Fruit fly (Drosophila melanogaster) whole organism, embryonic: ENCODE results near the gene CG9270.

Source experiments
- Aef1 ChIP-seq: fragments of 200-800 bp; sonication (Bioruptor generic); IDR thresholded peaks from 3 replicates; pipeline ENCODE4 v1.3.6; 2022; ENCODE audit warnings: missing biosample characterization, missing genetic modification characterization
- Blimp-1 ChIP-seq: fragments of 200-800 bp; sonication (Bioruptor generic); optimal IDR thresholded peaks from 3 replicates; lab custom pipeline; 2018; ENCODE audit warnings: missing biosample characterization, missing genetic modification characterization, mild to moderate bottlenecking, moderate library complexity, missing genetic modification reagents
- CG10147 ChIP-seq: fragments of 200-800 bp; sonication (Bioruptor generic); optimal IDR thresholded peaks from 2 replicates; lab custom pipeline; 2019; ENCODE audit warnings: missing biosample characterization, mild to moderate bottlenecking, missing genetic modification characterization, moderate library complexity
- CG10209 ChIP-seq: fragments of 200-800 bp; sonication (Bioruptor generic); optimal IDR thresholded peaks from 3 replicates; lab custom pipeline; 2017; ENCODE audit warnings: missing biosample characterization, mild to moderate bottlenecking, missing genetic modification characterization, missing genetic modification reagents
- CG1024 ChIP-seq: fragments of 200-800 bp; sonication (Bioruptor generic); IDR thresholded peaks from 2 replicates; pipeline ENCODE4 v1.3.6; 2022; ENCODE audit warnings: missing biosample characterization, missing genetic modification characterization
- CG11085 ChIP-seq: fragments of 200-800 bp; sonication (Bioruptor generic); IDR thresholded peaks from 2 replicates; pipeline ENCODE4 v1.3.6; 2022; ENCODE audit warnings: missing biosample characterization, missing genetic modification characterization
- CG11247 ChIP-seq: fragments of 200-800 bp; sonication (Bioruptor generic); IDR thresholded peaks from 2 replicates; pipeline ENCODE4 v1.3.6; 2022; ENCODE audit warnings: missing biosample characterization, missing genetic modification characterization
- CG11504 ChIP-seq: fragments of 200-800 bp; sonication (Bioruptor generic); optimal IDR thresholded peaks from 3 replicates; lab custom pipeline; 2019; ENCODE audit warnings: missing biosample characterization, mild to moderate bottlenecking, missing genetic modification characterization, moderate library complexity
- CG15073 ChIP-seq: fragments of 200-800 bp; sonication (Bioruptor generic); optimal IDR thresholded peaks from 2 replicates; lab custom pipeline; 2016; ENCODE audit warnings: missing biosample characterization, missing genetic modification characterization
- CG16815 ChIP-seq: fragments of 200-800 bp; sonication (Bioruptor generic); optimal IDR thresholded peaks from 3 replicates; lab custom pipeline; 2017; ENCODE audit warnings: missing biosample characterization, mild to moderate bottlenecking, missing genetic modification characterization
- CG17829 ChIP-seq: fragments of 200-800 bp; optimal IDR thresholded peaks from 2 replicates; lab custom pipeline; 2019; ENCODE audit warnings: missing biosample characterization, mild to moderate bottlenecking, missing genetic modification characterization, moderate library complexity
- CG18262 ChIP-seq: fragments of 200-800 bp; optimal IDR thresholded peaks from 3 replicates; lab custom pipeline; 2019; ENCODE audit warnings: missing biosample characterization, mild to moderate bottlenecking, missing genetic modification characterization, moderate library complexity
- CG34422 ChIP-seq: fragments of 200-800 bp; sonication (Bioruptor generic); IDR thresholded peaks from 3 replicates; pipeline ENCODE4 v1.3.6; 2022; ENCODE audit warnings: missing biosample characterization, missing genetic modification characterization
- CG6175 ChIP-seq: fragments of 200-800 bp; sonication (Bioruptor generic); IDR thresholded peaks from 3 replicates; pipeline ENCODE4 v1.3.6; 2022; ENCODE audit warnings: missing biosample characterization, missing genetic modification characterization
- CG6654 ChIP-seq: fragments of 200-800 bp; sonication (Bioruptor generic); optimal IDR thresholded peaks from 2 replicates; lab custom pipeline; 2017; ENCODE audit warnings: missing biosample characterization, mild to moderate bottlenecking, missing genetic modification characterization
- CG7745 ChIP-seq: fragments of 200-800 bp; sonication (Bioruptor generic); optimal IDR thresholded peaks from 2 replicates; lab custom pipeline; 2018; ENCODE audit warnings: missing biosample characterization, mild to moderate bottlenecking, missing genetic modification characterization, moderate library complexity
- CG8290 ChIP-seq, 3 experiments: fragments of 200-800 bp; sonication (Bioruptor generic); optimal IDR thresholded peaks; 2 replicates each; lab custom pipeline; 2016 to 2019; ENCODE audit warnings: missing biosample characterization in 3 of 3, missing genetic modification characterization in 3 of 3, mild to moderate bottlenecking in 2 of 3, moderate library complexity in 1 of 3
- CG8388 ChIP-seq: fragments of 200-800 bp; sonication (Bioruptor generic); optimal IDR thresholded peaks from 2 replicates; lab custom pipeline; 2019; ENCODE audit warnings: missing biosample characterization, mild to moderate bottlenecking, missing genetic modification characterization, moderate library complexity
- CG8765 ChIP-seq: fragments of 200-800 bp; sonication (Bioruptor generic); IDR thresholded peaks from 2 replicates; pipeline ENCODE4 v1.3.6; 2022; ENCODE audit warnings: missing biosample characterization, missing genetic modification characterization
- Camta ChIP-seq: fragments of 200-800 bp; sonication (Bioruptor generic); optimal IDR thresholded peaks from 2 replicates; lab custom pipeline; 2016; ENCODE audit warnings: missing biosample characterization, missing genetic modification characterization
- CkIIα-i1 ChIP-seq: fragments of 200-800 bp; sonication (Bioruptor generic); IDR thresholded peaks from 2 replicates; pipeline ENCODE4 v1.3.6; 2022; ENCODE audit warnings: missing biosample characterization, missing genetic modification characterization
- D19B ChIP-seq: fragments of 200-800 bp; sonication (Bioruptor generic); optimal IDR thresholded peaks from 2 replicates; lab custom pipeline; 2017; ENCODE audit warnings: missing biosample characterization, mild to moderate bottlenecking, missing genetic modification characterization
- Deaf1 ChIP-seq: fragments of 200-800 bp; optimal IDR thresholded peaks from 3 replicates; lab custom pipeline; 2019; ENCODE audit warnings: missing biosample characterization, mild to moderate bottlenecking, missing genetic modification characterization, moderate library complexity
- ERR ChIP-seq: fragments of 200-800 bp; sonication (Bioruptor generic); optimal IDR thresholded peaks from 2 replicates; lab custom pipeline; 2016; ENCODE audit warnings: missing biosample characterization, missing genetic modification characterization
- NfI ChIP-seq: fragments of 200-800 bp; sonication (Bioruptor generic); optimal IDR thresholded peaks from 3 replicates; lab custom pipeline; 2018; ENCODE audit warnings: missing biosample characterization, mild to moderate bottlenecking, missing genetic modification characterization, moderate library complexity
- Pdp1 ChIP-seq, 2 experiments: fragments of 200-800 bp; sonication (Bioruptor generic); optimal IDR thresholded peaks; 3 replicates each; lab custom pipeline; 2016; ENCODE audit warnings: missing biosample characterization in 2 of 2, missing genetic modification characterization in 2 of 2, mild to moderate bottlenecking in 1 of 2, moderate library complexity in 1 of 2
- Rfx ChIP-seq: fragments of 200-800 bp; sonication (Bioruptor generic); IDR thresholded peaks from 2 replicates; pipeline ENCODE4 v1.3.6; 2022; ENCODE audit warnings: missing biosample characterization, missing genetic modification characterization
- Tbp ChIP-seq: fragments of >200 bp; optimal IDR thresholded peaks from 2 replicates; lab custom pipeline; 2018; ENCODE audit warnings: missing biosample characterization, missing genetic modification characterization
- Xrp1 ChIP-seq: fragments of 200-800 bp; sonication (Bioruptor generic); IDR thresholded peaks from 2 replicates; pipeline ENCODE4 v1.3.6; 2022; ENCODE audit warnings: missing biosample characterization, missing genetic modification characterization
- abd-A ChIP-seq: fragments of 200-800 bp; sonication (Bioruptor generic); optimal IDR thresholded peaks from 3 replicates; lab custom pipeline; 2019; ENCODE audit warnings: missing biosample characterization, mild to moderate bottlenecking, missing genetic modification characterization, moderate library complexity
- ase ChIP-seq: fragments of 200-800 bp; sonication (Bioruptor generic); IDR thresholded peaks from 3 replicates; pipeline ENCODE4 v1.3.6; 2022; ENCODE audit warnings: missing biosample characterization, missing genetic modification characterization
- cato ChIP-seq: fragments of 200-800 bp; sonication (Bioruptor generic); optimal IDR thresholded peaks from 2 replicates; lab custom pipeline; 2016; ENCODE audit warnings: missing biosample characterization, missing genetic modification characterization, borderline replicate concordance
- crp ChIP-seq, 2 experiments: fragments of 200-800 bp; sonication (Bioruptor generic); optimal IDR thresholded peaks; 2 replicates in 1 of 2; 3 replicates in 1 of 2; lab custom pipeline; 2017; ENCODE audit warnings: missing biosample characterization in 2 of 2, missing genetic modification characterization in 2 of 2, mild to moderate bottlenecking in 1 of 2, moderate library complexity in 1 of 2
- dm ChIP-seq: fragments of 200-800 bp; sonication (Bioruptor generic); optimal IDR thresholded peaks from 3 replicates; lab custom pipeline; 2016; ENCODE audit warnings: missing biosample characterization, missing genetic modification characterization
- esg ChIP-seq: fragments of 200-800 bp; sonication (Bioruptor generic); conservative IDR thresholded peaks from 2 replicates; pipeline ENCODE4 v1.3.6; 2022; ENCODE audit warnings: missing biosample characterization, missing genetic modification characterization
- fd64A ChIP-seq: fragments of 200-800 bp; sonication (Bioruptor generic); optimal IDR thresholded peaks from 3 replicates; lab custom pipeline; 2018; ENCODE audit warnings: missing biosample characterization, mild to moderate bottlenecking, missing genetic modification characterization
- fu2 ChIP-seq: fragments of 200-800 bp; sonication (Bioruptor generic); optimal IDR thresholded peaks from 2 replicates; lab custom pipeline; 2016; ENCODE audit warnings: missing biosample characterization, missing genetic modification characterization
- gem ChIP-seq: fragments of 200-800 bp; sonication (Bioruptor generic); optimal IDR thresholded peaks from 2 replicates; lab custom pipeline; 2019; ENCODE audit warnings: missing biosample characterization, mild to moderate bottlenecking, missing genetic modification characterization, moderate library complexity
- grn ChIP-seq: fragments of 200-800 bp; sonication (Bioruptor generic); optimal IDR thresholded peaks from 3 replicates; lab custom pipeline; 2017; ENCODE audit warnings: missing biosample characterization, missing genetic modification characterization
- kay ChIP-seq: fragments of 200-800 bp; sonication (Bioruptor generic); optimal IDR thresholded peaks from 2 replicates; lab custom pipeline; 2016; ENCODE audit warnings: missing biosample characterization, missing genetic modification characterization
- lilli ChIP-seq: fragments of 200-800 bp; sonication (Bioruptor generic); optimal IDR thresholded peaks from 3 replicates; lab custom pipeline; 2016; ENCODE audit warnings: missing biosample characterization, missing genetic modification characterization
- phol ChIP-seq: fragments of 200-800 bp; sonication (Bioruptor generic); optimal IDR thresholded peaks from 3 replicates; lab custom pipeline; 2018; ENCODE audit warnings: missing biosample characterization, mild to moderate bottlenecking, missing genetic modification characterization, moderate library complexity
- ranshi ChIP-seq: fragments of 200-800 bp; sonication (Bioruptor generic); IDR thresholded peaks from 2 replicates; pipeline ENCODE4 v1.3.6; 2022; ENCODE audit warnings: missing biosample characterization, missing genetic modification characterization
- ro ChIP-seq: fragments of 200-800 bp; sonication (Bioruptor generic); IDR thresholded peaks from 2 replicates; pipeline ENCODE4 v1.3.6; 2022; ENCODE audit warnings: missing biosample characterization, missing genetic modification characterization
- scrt ChIP-seq: fragments of 200-800 bp; sonication (Bioruptor generic); optimal IDR thresholded peaks from 2 replicates; lab custom pipeline; 2018; ENCODE audit warnings: missing biosample characterization, mild to moderate bottlenecking, missing genetic modification characterization, moderate library complexity
- tap ChIP-seq: fragments of 200-800 bp; optimal IDR thresholded peaks from 3 replicates; lab custom pipeline; 2019; ENCODE audit warnings: missing biosample characterization, mild to moderate bottlenecking, missing genetic modification characterization, moderate library complexity
- vnd ChIP-seq: fragments of 200-800 bp; sonication (Bioruptor generic); IDR thresholded peaks from 3 replicates; pipeline ENCODE4 v1.3.6; 2022; ENCODE audit warnings: missing biosample characterization, missing genetic modification characterization; ENCODE audit not compliant: partially characterized antibody
- zen2 ChIP-seq: fragments of 200-800 bp; sonication (Bioruptor generic); IDR thresholded peaks from 3 replicates; pipeline ENCODE4 v1.3.6; 2022; ENCODE audit warnings: missing biosample characterization, missing genetic modification characterization; ENCODE audit not compliant: partially characterized antibody
- zf30C ChIP-seq: fragments of 200-800 bp; sonication (Bioruptor generic); optimal IDR thresholded peaks from 3 replicates; lab custom pipeline; 2018; ENCODE audit warnings: missing biosample characterization, mild to moderate bottlenecking, missing genetic modification characterization

CG9270 gene

DNA sequence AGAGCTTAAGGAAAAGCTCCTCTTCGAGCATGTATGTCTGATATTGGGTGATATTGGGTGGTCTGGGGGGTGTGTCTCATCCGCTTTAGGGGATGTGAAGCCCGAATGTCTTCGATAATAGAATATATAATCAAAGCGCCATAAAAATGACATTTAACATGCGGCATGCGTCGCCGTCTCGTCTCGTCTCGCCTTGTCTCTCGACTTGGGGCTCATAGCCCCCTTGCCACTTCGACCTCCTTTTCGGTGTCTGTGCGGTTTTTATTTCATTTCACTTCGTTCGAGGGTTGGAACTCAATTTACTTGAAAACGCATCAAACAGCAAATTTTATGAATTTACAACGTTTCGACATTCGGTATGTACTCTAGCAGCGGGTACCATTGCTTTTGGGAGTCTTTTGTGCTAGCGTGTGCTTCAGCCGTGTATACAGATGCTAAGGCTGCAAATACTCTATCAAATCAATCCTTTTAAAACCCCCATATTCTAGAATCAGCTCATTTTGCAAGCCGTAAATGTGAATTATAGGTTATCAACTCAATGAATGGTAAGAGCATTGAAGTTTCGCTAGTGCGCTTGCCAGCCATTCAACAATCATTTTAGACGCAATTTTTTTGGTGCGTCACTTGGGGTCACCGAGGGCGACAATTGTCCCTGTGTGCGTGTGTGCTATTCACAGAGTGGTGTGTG lies 16.7 kb upstream of the CG9270 start (continued):
- TF ChIP-seq CG34422 (peak; percentile 24; the same call in 1 of the 3 replicates), grn (GFP tag; lab: Kevin White, UChicago) (no peak), dm (GFP tag; lab: Kevin White, UChicago) (peak; percentile 22), crp (GFP tag; optimal IDR thresholded peaks at IDR 0.05; lab: Kevin White, UChicago) (no peak), scrt (GFP tag; lab: Kevin White, UChicago) (peak; percentile 35), Aef1 (peak; percentile 68), Pdp1 (GFP tag; optimal IDR thresholded peaks at IDR 0.05; lab: Kevin White, UChicago) (peak; percentile 35 to 51), ro (no peak), CG11085 (no peak), vnd (GFP tag; lab: Robert Waterston, UW) (no peak), Tbp (GFP tag; lab: Kevin White, UChicago) (no peak), fu2 (GFP tag; lab: Kevin White, UChicago) (no peak), Rfx (peak; percentile 62; the same call in 1 of the 2 replicates), CG6175 (no peak), Camta (GFP tag; lab: Kevin White, UChicago) (peak; percentile 44), zen2 (GFP tag; lab: Robert Waterston, UW) (no peak), CG16815 (GFP tag; lab: Kevin White, UChicago) (no peak), CG15073 (GFP tag; lab: Kevin White, UChicago) (no peak), kay (GFP tag; lab: Kevin White, UChicago) (no peak), D19B (GFP tag; lab: Kevin White, UChicago) (no peak), CG8290 (GFP tag; optimal IDR thresholded peaks at IDR 0.05; lab: Kevin White, UChicago) (no peak), CG8290 (tag; optimal IDR thresholded peaks at IDR 0.05; lab: Kevin White, UChicago) (peak in 1 of 2 experiments; percentile 56), CG11247 (GFP tag; lab: Robert Waterston, UW) (no peak), CkIIα-i1 (GFP tag; lab: Robert Waterston, UW) (no peak), Blimp-1 (peak; percentile 35), CG10209 (GFP tag; lab: Kevin White, UChicago) (peak; percentile 40), CG17829 (tag; lab: Kevin White, UChicago) (no peak), abd-A (tag; lab: Kevin White, UChicago) (peak; percentile 64), CG18262 (tag; lab: Kevin White, UChicago) (no peak), CG1024 (GFP tag; lab: Robert Waterston, UW) (no peak), CG10147 (GFP tag; lab: Kevin White, UChicago) (peak; percentile 34), cato (GFP tag; lab: Kevin White, UChicago) (peak; percentile 4), CG6654 (GFP tag; lab: Kevin White, UChicago) (no peak), ERR (peak; percentile 35), ase (GFP tag; lab: Robert Waterston, UW) (0 out of 3 replicates have a peak, but pooled peaks have one; percentile 13), Deaf1 (tag; lab: Kevin White, UChicago) (no peak), CG7745 (tag; lab: Kevin White, UChicago) (no peak), lilli (peak; percentile 47), esg (peak; percentile 70), CG8765 (GFP tag; lab: Robert Waterston, UW) (no peak), ranshi (GFP tag; lab: Robert Waterston, UW) (peak; percentile 65), gem (tag; lab: Kevin White, UChicago) (peak; percentile 77), tap (no peak), zf30C (GFP tag; lab: Kevin White, UChicago) (no peak), CG11504 (tag; lab: Kevin White, UChicago) (peak; percentile 75), CG8388 (GFP tag; lab: Kevin White, UChicago) (peak; percentile 46), NfI (GFP tag; lab: Kevin White, UChicago) (peak; percentile 27), fd64A (GFP tag; lab: Kevin White, UChicago) (no peak), Xrp1 (peak; percentile 51), phol (tag; lab: Kevin White, UChicago) (peak; percentile 27)
